Fruit fly (Drosophila melanogaster) whole organism, adult: ENCODE measurements around the gene mAChR-B.
A peak's percentile ranks its signal among the peaks of the same experiment; 100 is the strongest.

ENCODE experiments used
- CG11617 ChIP-seq: fragments of 200-800 bp; sonication (Bioruptor generic); optimal IDR thresholded peaks from 2 replicates; lab custom pipeline; 2017; ENCODE audit warnings: mild to moderate bottlenecking, missing biosample characterization, missing genetic modification reagents, missing genetic modification characterization
- CG12768 ChIP-seq: fragments of 200-800 bp; sonication (Bioruptor generic); optimal IDR thresholded peaks from 2 replicates; lab custom pipeline; 2017; ENCODE audit warnings: missing biosample characterization, missing genetic modification characterization, mild to moderate bottlenecking, moderate library complexity, missing genetic modification reagents
- CG33017 ChIP-seq: fragments of 200-800 bp; sonication (Bioruptor generic); optimal IDR thresholded peaks from 2 replicates; lab custom pipeline; 2018; ENCODE audit warnings: missing biosample characterization, mild to moderate bottlenecking, missing genetic modification characterization, moderate library complexity
- CG7045 ChIP-seq: fragments of 200-800 bp; sonication (Bioruptor generic); optimal IDR thresholded peaks from 2 replicates; lab custom pipeline; 2017; ENCODE audit warnings: missing biosample characterization, mild to moderate bottlenecking, missing genetic modification characterization
- CG7101 ChIP-seq: fragments of 200-800 bp; sonication (Bioruptor generic); optimal IDR thresholded peaks from 2 replicates; lab custom pipeline; 2018; ENCODE audit warnings: missing biosample characterization, mild to moderate bottlenecking, missing genetic modification characterization, moderate library complexity
- Crg-1 ChIP-seq: fragments of 200-800 bp; sonication (Bioruptor generic); optimal IDR thresholded peaks from 2 replicates; lab custom pipeline; 2016; ENCODE audit warnings: missing biosample characterization, missing genetic modification characterization
- Mnt ChIP-seq: fragments of 200-800 bp; sonication (Bioruptor generic); optimal IDR thresholded peaks from 2 replicates; lab custom pipeline; 2016; ENCODE audit warnings: missing biosample characterization, mild to moderate bottlenecking, missing genetic modification characterization
- cic ChIP-seq: fragments of 200-800 bp; sonication (Bioruptor generic); optimal IDR thresholded peaks from 2 replicates; lab custom pipeline; 2017; ENCODE audit warnings: missing biosample characterization, mild to moderate bottlenecking, missing genetic modification characterization, moderate library complexity
- cnc ChIP-seq, 2 experiments: fragments of >200 bp; optimal IDR thresholded peaks; 2 replicates each; lab custom pipeline; 2017
- kay ChIP-seq: fragments of 200-800 bp; sonication (Bioruptor generic); peaks from one replicate; lab custom pipeline; 2016; ENCODE audit warnings: missing biosample characterization, missing genetic modification characterization, borderline replicate concordance
- pad ChIP-seq: fragments of 200-800 bp; sonication (Bioruptor generic); optimal IDR thresholded peaks from 3 replicates; lab custom pipeline; 2017; ENCODE audit warnings: missing biosample characterization, missing genetic modification characterization, mild to moderate bottlenecking, moderate library complexity, missing genetic modification reagents
- tj ChIP-seq: fragments of 200-800 bp; sonication (Bioruptor generic); optimal IDR thresholded peaks from 3 replicates; lab custom pipeline; 2017; ENCODE audit warnings: missing biosample characterization, mild to moderate bottlenecking, missing genetic modification characterization, moderate library complexity
- toe ChIP-seq: fragments of 200-800 bp; sonication (Bioruptor generic); optimal IDR thresholded peaks from 2 replicates; lab custom pipeline; 2016; ENCODE audit warnings: missing biosample characterization, missing genetic modification characterization

DNA sequence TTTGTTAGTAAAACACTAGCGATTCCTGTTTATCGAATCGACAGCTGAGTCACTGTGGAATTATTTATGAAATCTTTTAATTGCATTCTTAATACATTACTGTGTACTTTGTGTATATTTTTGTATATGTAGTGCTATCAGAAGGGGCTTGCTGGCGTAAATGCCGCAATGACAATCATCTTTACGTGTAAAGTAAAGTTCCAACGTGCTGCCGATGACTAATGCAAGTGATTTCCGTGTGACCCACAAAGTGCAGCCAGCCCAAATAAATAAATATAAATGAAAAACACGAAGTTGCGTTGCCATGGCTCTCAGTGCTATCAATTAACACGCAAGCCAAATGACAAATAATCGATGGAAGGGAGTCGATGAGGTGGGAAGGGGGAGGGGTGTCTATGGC lies 50.7 kb downstream of the mAChR-B start:
- TF ChIP-seq tj (GFP tag; lab: Kevin White, UChicago) (no peak), Crg-1 (GFP tag; lab: Kevin White, UChicago) (no peak), CG11617 (GFP tag; lab: Kevin White, UChicago) (no peak), Mnt (GFP tag; lab: Kevin White, UChicago) (no peak), CG33017 (tag; lab: Kevin White, UChicago) (no peak), CG7101 (tag; lab: Kevin White, UChicago) (no peak), kay (GFP tag; lab: Kevin White, UChicago) (peak; percentile 92), pad (no peak), cic (GFP tag; lab: Kevin White, UChicago) (no peak), toe (GFP tag; lab: Kevin White, UChicago) (no peak), CG12768 (no peak), cnc (optimal IDR thresholded peaks at IDR 0.05; lab: Kevin White, UChicago) (no peak), CG7045 (no peak)
